Worm (Caenorhabditis elegans) whole organism, L4/young adult: ENCODE results near the gene his-24.

Experiments used
- W03F9.2 ChIP-seq: fragments of 150-350 bp; optimal IDR thresholded peaks from 2 replicates; lab custom pipeline; 2014; ENCODE audit warnings: missing biosample characterization, missing genetic modification characterization
- dao-5 ChIP-seq: sonication (generic microtip); optimal IDR thresholded peaks from 2 replicates; lab custom pipeline; 2016; ENCODE audit warnings: missing genotype, missing genetic modification characterization, moderate library complexity, missing compliant biosample characterization
- him-1 ChIP-seq: sonication (generic microtip); optimal IDR thresholded peaks from 2 replicates; lab custom pipeline; 2016; ENCODE audit warnings: missing genotype, missing genetic modification reagents, missing genetic modification characterization, missing compliant biosample characterization

DNA sequence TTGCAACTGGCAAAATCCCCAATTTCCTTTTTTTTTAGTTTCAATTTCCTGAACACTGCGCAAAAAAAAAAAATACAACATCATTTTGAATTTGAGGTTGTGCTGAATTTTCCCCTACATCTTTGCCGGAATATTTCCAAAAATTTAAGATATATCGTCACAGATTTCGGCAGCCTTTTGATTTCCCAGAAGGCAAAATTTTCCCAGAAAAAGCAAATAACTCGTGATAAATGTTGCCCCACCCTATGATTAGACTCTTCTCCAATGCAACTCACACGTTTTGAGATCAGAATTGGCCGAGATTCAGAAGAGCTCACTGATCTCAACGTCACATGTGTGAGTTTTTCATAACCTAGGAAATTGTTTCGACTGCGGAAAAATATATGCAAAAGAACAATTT, 2.5 kb downstream of the his-24 start:
- no peak for TF ChIP-seq W03F9.2
- TF ChIP-seq dao-5: no peak
- TF ChIP-seq him-1 (tag; lab: Kevin White, UChicago): no peak
